Fruit fly (Drosophila melanogaster) whole organism, embryonic: ENCODE measurements around the gene DCAF12.

ENCODE experiments used
- Ada2b ChIP-seq: fragments of 200-800 bp; sonication (Bioruptor generic); IDR thresholded peaks from 2 replicates; pipeline ENCODE4 v1.3.6; 2022; ENCODE audit warnings: missing biosample characterization, missing genetic modification characterization
- CG1024 ChIP-seq: fragments of 200-800 bp; sonication (Bioruptor generic); IDR thresholded peaks from 2 replicates; pipeline ENCODE4 v1.3.6; 2022; ENCODE audit warnings: missing biosample characterization, missing genetic modification characterization
- CG12391 ChIP-seq: fragments of 200-800 bp; sonication (Bioruptor generic); optimal IDR thresholded peaks from 3 replicates; lab custom pipeline; 2018; ENCODE audit warnings: missing biosample characterization, mild to moderate bottlenecking, missing genetic modification characterization, moderate library complexity
- CG13894 ChIP-seq: fragments of 200-800 bp; sonication (Bioruptor generic); optimal IDR thresholded peaks from 3 replicates; lab custom pipeline; 2018; ENCODE audit warnings: missing biosample characterization, mild to moderate bottlenecking, missing genetic modification characterization, moderate library complexity
- CG14667 ChIP-seq: fragments of 200-800 bp; sonication (Bioruptor generic); IDR thresholded peaks from 2 replicates; pipeline ENCODE4 v1.3.6; 2022; ENCODE audit warnings: missing biosample characterization, missing genetic modification characterization
- CG14710 ChIP-seq: fragments of 200-800 bp; sonication (Bioruptor generic); optimal IDR thresholded peaks from 3 replicates; lab custom pipeline; 2019; ENCODE audit warnings: missing biosample characterization, mild to moderate bottlenecking, missing genetic modification characterization, moderate library complexity
- CG15696 ChIP-seq: fragments of 200-800 bp; sonication (Bioruptor generic); optimal IDR thresholded peaks from 2 replicates; lab custom pipeline; 2019; ENCODE audit warnings: missing biosample characterization, mild to moderate bottlenecking, missing genetic modification characterization, moderate library complexity
- CG17802 ChIP-seq: fragments of 200-800 bp; sonication (Bioruptor generic); optimal IDR thresholded peaks from 2 replicates; lab custom pipeline; 2018; ENCODE audit warnings: missing biosample characterization, mild to moderate bottlenecking, missing genetic modification characterization, moderate library complexity
- CG1792 ChIP-seq: fragments of 200-800 bp; sonication (Bioruptor generic); optimal IDR thresholded peaks from 2 replicates; lab custom pipeline; 2016; ENCODE audit warnings: missing biosample characterization, missing genetic modification characterization
- CG1832 ChIP-seq: fragments of 200-800 bp; sonication (Bioruptor generic); optimal IDR thresholded peaks from 2 replicates; lab custom pipeline; 2017; ENCODE audit warnings: missing biosample characterization, mild to moderate bottlenecking, missing genetic modification characterization, inconsistent platforms
- CG18599 ChIP-seq: fragments of 200-800 bp; sonication (Bioruptor generic); optimal IDR thresholded peaks from 3 replicates; lab custom pipeline; 2017; ENCODE audit warnings: missing biosample characterization, missing genetic modification characterization, mild to moderate bottlenecking, moderate library complexity, missing genetic modification reagents
- CG3163 ChIP-seq: fragments of 200-800 bp; sonication (Bioruptor generic); optimal IDR thresholded peaks from 3 replicates; lab custom pipeline; 2016; ENCODE audit warnings: missing biosample characterization, missing genetic modification characterization
- CG3847 ChIP-seq: fragments of 200-800 bp; sonication (Bioruptor generic); IDR thresholded peaks from 2 replicates; pipeline ENCODE4 v1.3.6; 2022; ENCODE audit warnings: missing biosample characterization, missing genetic modification characterization
- CG4617 ChIP-seq: fragments of 200-800 bp; sonication (Bioruptor generic); optimal IDR thresholded peaks from 3 replicates; lab custom pipeline; 2016; ENCODE audit warnings: missing biosample characterization, missing genetic modification characterization, borderline replicate concordance
- CG4854 ChIP-seq: fragments of 200-800 bp; sonication (Bioruptor generic); optimal IDR thresholded peaks from 2 replicates; lab custom pipeline; 2016; ENCODE audit warnings: missing biosample characterization, missing genetic modification characterization, inconsistent platforms
- CG5180 ChIP-seq: fragments of 200-800 bp; sonication (Bioruptor generic); optimal IDR thresholded peaks from 3 replicates; lab custom pipeline; 2017; ENCODE audit warnings: missing biosample characterization, missing genetic modification characterization, mild to moderate bottlenecking, moderate library complexity, missing genetic modification reagents
- CG8944 ChIP-seq: fragments of 200-800 bp; sonication (Bioruptor generic); optimal IDR thresholded peaks from 3 replicates; lab custom pipeline; 2016; ENCODE audit warnings: missing biosample characterization, missing genetic modification characterization
- CG9215 ChIP-seq: fragments of 200-800 bp; sonication (Bioruptor generic); IDR thresholded peaks from 2 replicates; pipeline ENCODE4 v1.3.6; 2022; ENCODE audit warnings: missing biosample characterization, missing genetic modification characterization
- CkIIα-i1 ChIP-seq: fragments of 200-800 bp; sonication (Bioruptor generic); IDR thresholded peaks from 2 replicates; pipeline ENCODE4 v1.3.6; 2022; ENCODE audit warnings: missing biosample characterization, missing genetic modification characterization
- D19B ChIP-seq: fragments of 200-800 bp; sonication (Bioruptor generic); optimal IDR thresholded peaks from 2 replicates; lab custom pipeline; 2017; ENCODE audit warnings: missing biosample characterization, mild to moderate bottlenecking, missing genetic modification characterization
- Dip2 ChIP-seq: fragments of 200-800 bp; sonication (Bioruptor generic); IDR thresholded peaks from 2 replicates; pipeline ENCODE4 v1.3.6; 2022; ENCODE audit warnings: missing biosample characterization, missing genetic modification characterization
- HHEX ChIP-seq: fragments of 200-800 bp; sonication (Bioruptor generic); optimal IDR thresholded peaks from 3 replicates; lab custom pipeline; 2017; ENCODE audit warnings: missing biosample characterization, mild to moderate bottlenecking, missing genetic modification characterization, missing genetic modification reagents
- HLH54F ChIP-seq: fragments of 200-800 bp; sonication (Bioruptor generic); optimal IDR thresholded peaks from 3 replicates; lab custom pipeline; 2016; ENCODE audit warnings: missing biosample characterization, missing genetic modification characterization
- Lpt ChIP-seq: fragments of >200 bp; optimal IDR thresholded peaks from 2 replicates; lab custom pipeline; 2018; ENCODE audit warnings: missing biosample characterization, missing genetic modification characterization
- Opbp ChIP-seq: fragments of 200-800 bp; sonication (Bioruptor generic); IDR thresholded peaks from 3 replicates; pipeline ENCODE4 v1.3.6; 2022; ENCODE audit warnings: missing biosample characterization, missing genetic modification characterization; ENCODE audit not compliant: partially characterized antibody
- Sox102F ChIP-seq: fragments of 200-800 bp; sonication (Bioruptor generic); optimal IDR thresholded peaks from 2 replicates; lab custom pipeline; 2018; ENCODE audit warnings: missing biosample characterization, mild to moderate bottlenecking, missing genetic modification characterization, moderate library complexity
- amos ChIP-seq: fragments of 200-800 bp; sonication (Bioruptor generic); IDR thresholded peaks from 2 replicates; pipeline ENCODE4 v1.3.6; 2022; ENCODE audit warnings: missing biosample characterization, missing genetic modification characterization; ENCODE audit not compliant: partially characterized antibody
- bcd ChIP-seq: fragments of 200-800 bp; sonication (Bioruptor generic); optimal IDR thresholded peaks from 2 replicates; lab custom pipeline; 2017; ENCODE audit warnings: missing biosample characterization, mild to moderate bottlenecking, missing genetic modification characterization
- chn ChIP-seq: fragments of 200-800 bp; sonication (Bioruptor generic); optimal IDR thresholded peaks from 2 replicates; lab custom pipeline; 2016; ENCODE audit warnings: missing biosample characterization, missing genetic modification characterization
- ci ChIP-seq: fragments of 200-800 bp; sonication (Bioruptor generic); IDR thresholded peaks from 3 replicates; pipeline ENCODE4 v1.3.6; 2022; ENCODE audit warnings: missing biosample characterization, missing genetic modification characterization
- corto ChIP-seq: fragments of 200-800 bp; sonication (Bioruptor generic); optimal IDR thresholded peaks from 2 replicates; lab custom pipeline; 2016; ENCODE audit warnings: missing biosample characterization, mild to moderate bottlenecking, missing genetic modification characterization, moderate library complexity
- dmrt11E ChIP-seq: fragments of 200-800 bp; sonication (Bioruptor generic); optimal IDR thresholded peaks from 3 replicates; lab custom pipeline; 2018; ENCODE audit warnings: missing biosample characterization, mild to moderate bottlenecking, missing genetic modification characterization, moderate library complexity
- ems ChIP-seq: fragments of 200-800 bp; sonication (Bioruptor generic); optimal IDR thresholded peaks from 3 replicates; lab custom pipeline; 2016; ENCODE audit warnings: missing biosample characterization, missing genetic modification characterization
- ewg ChIP-seq: fragments of 200-800 bp; sonication (Bioruptor generic); optimal IDR thresholded peaks from 3 replicates; lab custom pipeline; 2017; ENCODE audit warnings: mild to moderate bottlenecking, missing biosample characterization, missing genetic modification reagents, missing genetic modification characterization
- maf-S ChIP-seq: fragments of 200-800 bp; sonication (Bioruptor generic); optimal IDR thresholded peaks from 2 replicates; lab custom pipeline; 2016; ENCODE audit warnings: missing biosample characterization, missing genetic modification characterization
- nau ChIP-seq: fragments of 200-800 bp; sonication (Bioruptor generic); optimal IDR thresholded peaks from 3 replicates; lab custom pipeline; 2017; ENCODE audit warnings: missing biosample characterization, mild to moderate bottlenecking, missing genetic modification characterization, missing genetic modification reagents
- nom ChIP-seq: fragments of 200-800 bp; sonication (Bioruptor generic); optimal IDR thresholded peaks from 2 replicates; lab custom pipeline; 2017; ENCODE audit warnings: missing biosample characterization, missing genetic modification characterization, mild to moderate bottlenecking, moderate library complexity, missing genetic modification reagents
- otp ChIP-seq: fragments of 200-800 bp; sonication (Bioruptor generic); IDR thresholded peaks from 3 replicates; pipeline ENCODE4, ENCODE4 v1.3.6; 2022; ENCODE audit warnings: missing biosample characterization, missing genetic modification characterization
- pita ChIP-seq: fragments of 200-800 bp; sonication (Bioruptor generic); optimal IDR thresholded peaks from 2 replicates; lab custom pipeline; 2017; ENCODE audit warnings: missing biosample characterization, mild to moderate bottlenecking, missing genetic modification characterization
- psq ChIP-seq: fragments of 200-800 bp; sonication (Bioruptor generic); optimal IDR thresholded peaks from 2 replicates; lab custom pipeline; 2017; ENCODE audit warnings: missing biosample characterization, missing genetic modification characterization
- pum ChIP-seq: fragments of 200-800 bp; sonication (Bioruptor generic); optimal IDR thresholded peaks from 2 replicates; lab custom pipeline; 2016; ENCODE audit warnings: missing biosample characterization, missing genetic modification characterization
- rib ChIP-seq: fragments of 200-800 bp; sonication (Bioruptor generic); IDR thresholded peaks from 2 replicates; pipeline ENCODE4 v1.3.6; 2022; ENCODE audit warnings: missing biosample characterization, missing genetic modification characterization
- run ChIP-seq: fragments of 200-800 bp; sonication (Bioruptor generic); optimal IDR thresholded peaks from 3 replicates; lab custom pipeline; 2018; ENCODE audit warnings: missing biosample characterization, mild to moderate bottlenecking, missing genetic modification characterization
- sd ChIP-seq: fragments of 200-800 bp; sonication (Bioruptor generic); optimal IDR thresholded peaks from 3 replicates; lab custom pipeline; 2018; ENCODE audit warnings: missing biosample characterization, mild to moderate bottlenecking, missing genetic modification characterization, moderate library complexity
- slou ChIP-seq: fragments of 200-800 bp; sonication (Bioruptor generic); optimal IDR thresholded peaks from 3 replicates; lab custom pipeline; 2016; ENCODE audit warnings: missing biosample characterization, missing genetic modification characterization
- tin ChIP-seq: fragments of 200-800 bp; sonication (Bioruptor generic); optimal IDR thresholded peaks from 3 replicates; lab custom pipeline; 2016; ENCODE audit warnings: missing biosample characterization, missing genetic modification characterization
- toy ChIP-seq: fragments of 200-800 bp; sonication (Bioruptor generic); IDR thresholded peaks from 2 replicates; pipeline ENCODE4 v1.3.6; 2022; ENCODE audit warnings: missing biosample characterization, missing genetic modification characterization
- wdn ChIP-seq: fragments of 200-800 bp; sonication (Bioruptor generic); IDR thresholded peaks from 2 replicates; pipeline ENCODE4 v1.3.6; 2022; ENCODE audit warnings: missing biosample characterization, missing genetic modification characterization
- zfh1 ChIP-seq: fragments of 200-800 bp; sonication (Bioruptor generic); IDR thresholded peaks from 3 replicates; pipeline ENCODE4 v1.3.6; 2022; ENCODE audit warnings: missing biosample characterization, missing genetic modification characterization

The DCAF12 gene

dm6 chr3R:12010202-12010824 lies 6.5 kb downstream of the DCAF12 start, which contains the start of the genes KLHL18 and GCC185 (continued):
- TF ChIP-seq ewg (GFP tag; lab: Kevin White, UChicago) (peak; percentile 45), CG4854 (peak; percentile 50), rib (GFP tag; lab: Robert Waterston, UW) (no peak), wdn (GFP tag; lab: Robert Waterston, UW) (peak; percentile 48; the same call in 1 of the 2 replicates), corto (GFP tag; lab: Kevin White, UChicago) (no peak), CG1024 (GFP tag; lab: Robert Waterston, UW) (no peak; the same call in 1 of the 2 replicates), pum (peak; percentile 70), CG1792 (GFP tag; lab: Kevin White, UChicago) (peak; percentile 54), CG14667 (peak; percentile 56; the same call in 1 of the 2 replicates), CG18599 (GFP tag; lab: Kevin White, UChicago) (no peak), ci (GFP tag; lab: Robert Waterston, UW) (no peak), CG9215 (GFP tag; lab: Robert Waterston, UW) (peak; percentile 86), Opbp (GFP tag; lab: Robert Waterston, UW) (peak; percentile 69; the same call in 2 of the 3 replicates), chn (GFP tag; lab: Kevin White, UChicago) (peak; percentile 58), nom (no peak), bcd (peak; percentile 83), CG3163 (GFP tag; lab: Kevin White, UChicago) (no peak), CG12391 (tag; lab: Kevin White, UChicago) (peak; percentile 86), toy (GFP tag; lab: Robert Waterston, UW) (peak; percentile 9; the same call in 1 of the 2 replicates), CG1832 (GFP tag; lab: Kevin White, UChicago) (no peak), sd (tag; lab: Kevin White, UChicago) (no peak), CG4617 (GFP tag; lab: Kevin White, UChicago) (peak; percentile 80), Lpt (no peak), HHEX (peak; percentile 55), D19B (GFP tag; lab: Kevin White, UChicago) (peak; percentile 45), amos (GFP tag; lab: Robert Waterston, UW) (peak; percentile 78), HLH54F (GFP tag; lab: Kevin White, UChicago) (peak; percentile 79), pita (GFP tag; lab: Kevin White, UChicago) (no peak), Sox102F (peak; percentile 62), otp (GFP tag; lab: Robert Waterston, UW) (no peak), CG15696 (tag; lab: Kevin White, UChicago) (peak; percentile 84), psq (GFP tag; lab: Kevin White, UChicago) (peak; percentile 49), CkIIα-i1 (no peak), Dip2 (GFP tag; lab: Robert Waterston, UW) (peak; percentile 36; the same call in 1 of the 2 replicates), maf-S (GFP tag; lab: Kevin White, UChicago) (peak; percentile 62), CG14710 (tag; lab: Kevin White, UChicago) (peak; percentile 92), run (tag; lab: Kevin White, UChicago) (peak; percentile 18), CG8944 (peak; percentile 60), dmrt11E (tag; lab: Kevin White, UChicago) (peak; percentile 81), CG17802 (tag; lab: Kevin White, UChicago) (peak; percentile 27), nau (GFP tag; lab: Kevin White, UChicago) (no peak), CG3847 (peak; percentile 90), CG13894 (tag; lab: Kevin White, UChicago) (no peak), zfh1 (peak; percentile 56; the same call in 1 of the 3 replicates), Ada2b (GFP tag; lab: Robert Waterston, UW) (peak; percentile 73), ems (GFP tag; lab: Kevin White, UChicago) (peak; percentile 52), slou (GFP tag; lab: Kevin White, UChicago) (peak; percentile 65), tin (GFP tag; lab: Kevin White, UChicago) (peak; percentile 83), CG5180 (GFP tag; lab: Kevin White, UChicago) (no peak)
